Worm (Caenorhabditis elegans) whole organism, L4/young adult: Measurements from ENCODE around the gene tat-3.

Experiments used
- W03F9.2 ChIP-seq: fragments of 150-350 bp; optimal IDR thresholded peaks from 2 replicates; lab custom pipeline; 2014; ENCODE audit warnings: missing biosample characterization, missing genetic modification characterization
- dao-5 ChIP-seq: sonication (generic microtip); optimal IDR thresholded peaks from 2 replicates; lab custom pipeline; 2016; ENCODE audit warnings: missing genotype, missing genetic modification characterization, moderate library complexity, missing compliant biosample characterization
- him-1 ChIP-seq: sonication (generic microtip); optimal IDR thresholded peaks from 2 replicates; lab custom pipeline; 2016; ENCODE audit warnings: missing genotype, missing genetic modification reagents, missing genetic modification characterization, missing compliant biosample characterization

The tat-3 gene

DNA sequence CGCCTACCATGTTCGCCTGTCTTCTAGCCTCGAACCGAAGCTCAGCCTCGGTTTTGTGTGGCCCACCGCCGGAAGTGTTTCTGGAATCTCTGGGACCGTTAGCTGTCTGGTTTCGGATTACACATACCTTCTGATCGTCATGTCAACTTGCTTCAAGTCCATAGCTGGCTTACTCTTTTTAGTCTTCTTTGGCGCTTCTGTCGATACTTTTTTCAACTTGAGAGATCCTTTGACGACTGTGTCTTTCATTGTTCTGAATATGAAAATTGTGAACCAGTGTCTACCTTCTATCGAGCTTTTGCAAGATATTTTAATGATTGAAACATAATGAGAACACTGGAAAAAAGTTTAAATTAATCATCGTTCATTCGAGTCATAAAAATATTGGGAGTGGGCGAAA lies 10.0 kb upstream of the tat-3 start, which contains the start of gene K01G5.8:
TSS of gene K01G5.8 (minus strand) at position 255 of the 400 bp plus-strand sequence.
- TF ChIP-seq dao-5 (tag; lab: Kevin White, UChicago) (no peak), W03F9.2 (no peak), him-1 (tag; lab: Kevin White, UChicago) (no peak)

DNA sequence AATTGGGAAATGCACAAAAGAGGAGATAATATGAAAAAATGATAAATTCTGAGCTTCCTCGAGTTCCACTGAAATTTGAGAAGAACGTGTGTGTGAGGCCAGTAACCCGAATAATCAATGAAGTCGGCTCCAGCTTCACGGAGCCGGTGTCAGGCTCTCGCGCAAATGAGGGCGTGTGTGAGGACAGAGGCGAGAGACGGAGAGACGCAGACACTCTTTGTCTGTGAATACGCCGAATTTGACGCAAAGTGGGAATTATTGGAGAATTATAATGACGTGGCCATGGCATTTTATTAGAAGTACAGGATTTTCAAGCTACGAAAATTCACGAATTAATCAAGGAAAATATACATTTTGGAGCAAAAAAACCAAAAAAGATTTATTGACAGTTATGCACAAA lies 9.4 kb upstream of the tat-3 start:
- TF ChIP-seq dao-5 (tag; lab: Kevin White, UChicago): no peak
- TF ChIP-seq W03F9.2: peak; percentile 19
- TF ChIP-seq him-1 (tag; lab: Kevin White, UChicago): no peak

- TF ChIP-seq W03F9.2: no peak
- no peak for TF ChIP-seq him-1 (tag; lab: Kevin White, UChicago)
- TF ChIP-seq dao-5 (tag; lab: Kevin White, UChicago): no peak
Measured at ce11 chrIII:10739455-10739854, 8.9 kb upstream of the tat-3 start, which contains the start of gene smap-1. TSS of gene smap-1 (minus strand) at chrIII:10739792.

DNA sequence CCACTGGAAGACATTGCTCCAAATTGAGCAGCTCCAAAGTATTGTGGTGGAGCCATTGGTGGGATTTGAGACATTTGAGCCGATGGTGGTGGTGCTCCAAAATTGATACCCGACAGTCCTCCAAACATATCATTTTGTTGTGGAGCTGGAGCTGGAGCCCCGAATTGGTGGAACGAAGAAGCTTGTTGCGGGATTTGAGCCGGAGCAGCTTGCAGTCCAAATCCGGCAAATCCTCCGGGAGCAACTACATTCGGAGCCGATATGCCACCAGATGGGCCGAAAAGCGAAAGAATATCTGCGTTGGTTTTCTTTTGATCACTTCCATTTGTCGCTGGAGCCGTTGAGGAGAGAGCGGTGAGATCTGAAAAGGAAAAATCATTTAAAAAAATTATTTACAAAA lies 7.6 kb upstream of the tat-3 start:
- TF ChIP-seq him-1 (tag; lab: Kevin White, UChicago) (no peak), dao-5 (tag; lab: Kevin White, UChicago) (no peak), W03F9.2 (no peak)

ce11 chrIII:10736322-10736985 lies 5.9 kb upstream of the tat-3 start:
- TF ChIP-seq W03F9.2 (no peak), dao-5 (tag; lab: Kevin White, UChicago) (no peak), him-1 (tag; lab: Kevin White, UChicago) (no peak)

DNA sequence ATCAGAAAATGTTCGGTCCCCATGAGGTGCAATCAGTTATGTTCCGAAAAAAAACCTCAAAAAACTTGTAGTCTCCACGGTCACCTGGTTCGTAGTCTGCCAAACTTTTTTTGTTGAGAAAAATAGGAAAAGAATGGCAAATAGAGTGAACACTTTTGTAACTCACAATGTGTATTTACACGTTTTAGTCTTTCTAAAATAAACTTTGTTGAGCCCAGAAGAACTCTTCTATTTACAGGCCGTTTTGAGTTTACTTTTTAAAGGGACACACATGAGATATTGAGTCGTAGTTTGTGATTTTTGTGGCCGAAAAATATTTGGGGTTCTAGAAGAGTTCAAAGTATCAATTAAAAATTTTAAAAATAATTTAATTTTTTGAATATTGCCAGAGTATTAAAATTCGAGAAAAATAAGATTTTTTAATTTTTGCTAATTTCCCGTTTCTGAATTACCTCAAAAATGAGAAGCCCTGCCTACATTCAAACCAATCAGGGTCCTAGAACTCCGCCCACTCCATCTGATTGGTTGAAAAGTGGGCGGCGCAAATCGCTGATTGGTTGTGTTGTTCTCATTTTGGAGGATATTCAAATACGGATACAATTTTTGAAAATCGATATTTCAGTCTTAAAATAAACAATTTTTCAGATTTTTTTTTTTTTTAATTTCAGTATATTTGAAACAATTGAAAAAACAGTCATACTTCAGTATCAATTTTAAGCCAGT lies 4.2 kb upstream of the tat-3 start:
- TF ChIP-seq him-1 (tag; lab: Kevin White, UChicago): no peak
- no peak for TF ChIP-seq W03F9.2
- TF ChIP-seq dao-5 (tag; lab: Kevin White, UChicago): no peak

ce11 chrIII:10733300-10733699 lies 2.8 kb upstream of the tat-3 start:
- no peak for TF ChIP-seq dao-5 (tag; lab: Kevin White, UChicago)
- no peak for TF ChIP-seq him-1 (tag; lab: Kevin White, UChicago)
- no peak for TF ChIP-seq W03F9.2

ce11 chrIII:10721056-10721455 lies 9.4 kb downstream of the tat-3 start:
- TF ChIP-seq dao-5 (tag; lab: Kevin White, UChicago): no peak

ce11 chrIII:10720170-10720569 lies 10.3 kb downstream of the tat-3 start:
- TF ChIP-seq W03F9.2 (peak; percentile 17), him-1 (tag; lab: Kevin White, UChicago) (peak; percentile 20), dao-5 (tag; lab: Kevin White, UChicago) (no peak)

- TF ChIP-seq dao-5 (tag; lab: Kevin White, UChicago) (no peak), W03F9.2 (no peak), him-1 (tag; lab: Kevin White, UChicago) (no peak)
Measured at ce11 chrIII:10719057-10719456, 11.4 kb downstream of the tat-3 start.

ce11 chrIII:10718078-10718477 lies 12.4 kb downstream of the tat-3 start:
- no peak for TF ChIP-seq dao-5 (tag; lab: Kevin White, UChicago)
- no peak for TF ChIP-seq W03F9.2

DNA sequence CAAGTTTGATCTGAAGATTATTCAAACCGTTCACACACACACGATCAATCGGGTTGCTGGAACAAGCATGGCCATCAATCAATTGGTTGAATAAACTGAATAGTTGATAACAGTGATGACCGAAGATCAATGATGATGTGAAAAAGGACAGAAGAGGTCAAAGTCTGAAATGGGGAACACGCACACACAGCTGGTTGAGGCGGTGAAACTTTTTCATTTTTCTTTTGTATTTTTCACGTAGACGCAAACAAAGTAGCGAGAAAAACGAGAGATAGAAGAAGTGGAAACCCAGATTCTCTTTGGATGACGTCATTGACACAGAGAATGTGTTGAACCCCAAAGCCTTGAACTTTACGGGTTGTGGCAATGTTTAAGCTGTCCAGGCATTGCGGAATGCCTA lies 13.0 kb downstream of the tat-3 start:
- TF ChIP-seq dao-5 (tag; lab: Kevin White, UChicago) (no peak), W03F9.2 (no peak), him-1 (tag; lab: Kevin White, UChicago) (no peak)

- no peak for TF ChIP-seq dao-5 (tag; lab: Kevin White, UChicago)
- no peak for TF ChIP-seq him-1 (tag; lab: Kevin White, UChicago)
- no peak for TF ChIP-seq W03F9.2
Measured at ce11 chrIII:10716091-10716490, 14.4 kb downstream of the tat-3 start, which contains the start of gene W09D10.4. TSS of gene W09D10.4 (minus strand) at chrIII:10716191.

DNA sequence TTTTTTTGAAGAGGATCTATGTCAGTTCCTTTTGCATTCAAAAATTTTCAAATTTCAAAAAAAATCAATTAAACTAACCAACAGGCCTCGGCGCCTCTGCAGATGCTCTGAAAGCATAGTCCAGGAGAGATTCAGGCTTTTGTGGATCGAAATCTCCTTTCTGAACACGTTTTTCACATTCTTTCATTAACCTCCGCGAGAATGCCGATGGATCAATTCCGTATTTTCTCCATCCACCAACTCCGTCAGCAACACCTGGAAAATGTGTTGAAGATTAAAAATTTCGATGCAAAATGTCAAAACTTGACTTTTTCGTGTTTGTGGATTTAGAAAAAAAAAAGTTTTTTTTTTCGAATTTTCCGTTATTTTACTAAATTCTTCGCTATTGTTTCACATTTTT lies 16.0 kb downstream of the tat-3 start:
- no peak for TF ChIP-seq W03F9.2
- no peak for TF ChIP-seq dao-5 (tag; lab: Kevin White, UChicago)
- TF ChIP-seq him-1 (tag; lab: Kevin White, UChicago): no peak
